Worm (Caenorhabditis elegans) whole organism, L3 larva: ENCODE data around the gene C45B11.6.

Experiments
- R02D3.7 ChIP-seq: fragments of 150-350 bp; optimal IDR thresholded peaks from 2 replicates; lab custom pipeline; 2014; ENCODE audit warnings: missing biosample characterization, missing genetic modification characterization
- ZK546.5 ChIP-seq: sonication (generic microtip); optimal IDR thresholded peaks from 2 replicates; lab custom pipeline; 2017; ENCODE audit warnings: missing biosample characterization, missing genetic modification characterization
- ama-1 ChIP-seq: fragments of 150-350 bp; optimal IDR thresholded peaks from 2 replicates; lab custom pipeline; 2018
- ceh-16 ChIP-seq: sonication (generic microtip); optimal IDR thresholded peaks from 2 replicates; lab custom pipeline; 2017; ENCODE audit warnings: missing biosample characterization, missing genetic modification characterization
- ceh-28 ChIP-seq: fragments of 150-350 bp; optimal IDR thresholded peaks from 2 replicates; lab custom pipeline; 2014; ENCODE audit warnings: missing biosample characterization, missing genetic modification reagents, missing genetic modification characterization
- ceh-82 ChIP-seq: fragments of 150-350 bp; optimal IDR thresholded peaks from 2 replicates; lab custom pipeline; 2014; ENCODE audit warnings: missing biosample characterization, missing genetic modification characterization
- daf-12 ChIP-seq: fragments of 150-350 bp; optimal IDR thresholded peaks from 2 replicates; lab custom pipeline; 2014; ENCODE audit warnings: missing biosample characterization, missing genetic modification reagents, missing genetic modification characterization
- egl-27 ChIP-seq: sonication (generic microtip); optimal IDR thresholded peaks from 4 replicates; lab custom pipeline; 2017; ENCODE audit warnings: missing biosample characterization, missing genetic modification reagents, missing genetic modification characterization
- elt-1 ChIP-seq: fragments of 150-350 bp; optimal IDR thresholded peaks from 2 replicates; lab custom pipeline; 2014; ENCODE audit warnings: missing biosample characterization, missing genetic modification characterization
- elt-2 ChIP-seq: sonication (generic microtip); optimal IDR thresholded peaks from 2 replicates; lab custom pipeline; 2016; ENCODE audit warnings: missing genetic modification reagents, mild to moderate bottlenecking, missing genetic modification characterization, missing compliant biosample characterization
- elt-3 ChIP-seq, 3 experiments: fragments of 150-350 bp in 1 of 3; sonication (generic microtip) in 2 of 3; optimal IDR thresholded peaks; 2 replicates in 2 of 3; 4 replicates in 1 of 3; lab custom pipeline; 2014 to 2017; ENCODE audit warnings: missing biosample characterization in 3 of 3, missing genetic modification characterization in 3 of 3
- eor-1 ChIP-seq, 2 experiments: fragments of 150-350 bp; optimal IDR thresholded peaks; 2 replicates each; lab custom pipeline; 2014 to 2018; ENCODE audit warnings: missing biosample characterization in 2 of 2, missing genetic modification characterization in 2 of 2
- fkh-10 ChIP-seq: sonication (generic microtip); optimal IDR thresholded peaks from 2 replicates; lab custom pipeline; 2017; ENCODE audit warnings: missing biosample characterization, missing genetic modification reagents, missing genetic modification characterization
- hmg-11 ChIP-seq: sonication (generic microtip); optimal IDR thresholded peaks from 2 replicates; lab custom pipeline; 2016; ENCODE audit warnings: missing genetic modification characterization, missing compliant biosample characterization
- jun-1 ChIP-seq: fragments of 150-350 bp; optimal IDR thresholded peaks from 2 replicates; lab custom pipeline; 2014; ENCODE audit warnings: missing biosample characterization, missing genetic modification reagents, missing genetic modification characterization
- lin-15B ChIP-seq: fragments of 150-350 bp; optimal IDR thresholded peaks from 2 replicates; lab custom pipeline; 2014; ENCODE audit warnings: missing biosample characterization, missing genetic modification characterization
- lin-39 ChIP-seq: fragments of 150-350 bp; optimal IDR thresholded peaks from 2 replicates; lab custom pipeline; 2018; ENCODE audit warnings: missing biosample characterization, missing genetic modification reagents, missing genetic modification characterization
- lsy-12 ChIP-seq: sonication (generic microtip); optimal IDR thresholded peaks from 2 replicates; lab custom pipeline; 2016; ENCODE audit warnings: mild to moderate bottlenecking, missing genetic modification characterization, missing compliant biosample characterization
- mdl-1 ChIP-seq: fragments of 150-350 bp; optimal IDR thresholded peaks from 2 replicates; lab custom pipeline; 2014; ENCODE audit warnings: missing biosample characterization, missing genetic modification characterization
- mml-1 ChIP-seq: fragments of 150-350 bp; sonication (generic microtip); optimal IDR thresholded peaks from 3 replicates; lab custom pipeline; 2014; ENCODE audit warnings: missing biosample characterization, missing genetic modification characterization
- nfya-1 ChIP-seq: sonication (generic microtip); optimal IDR thresholded peaks from 2 replicates; lab custom pipeline; 2017; ENCODE audit warnings: missing genetic modification characterization, mild to moderate bottlenecking, missing compliant biosample characterization, antibody characterized with exemption, moderate library complexity; ENCODE audit not compliant: insufficient read depth
- nhr-11 ChIP-seq: fragments of 150-350 bp; optimal IDR thresholded peaks from 2 replicates; lab custom pipeline; 2014; ENCODE audit warnings: missing biosample characterization, missing genetic modification characterization
- nhr-12 ChIP-seq: fragments of 150-350 bp; optimal IDR thresholded peaks from 2 replicates; lab custom pipeline; 2014; ENCODE audit warnings: missing biosample characterization, missing genetic modification characterization
- nhr-237 ChIP-seq: fragments of 150-350 bp; optimal IDR thresholded peaks from 2 replicates; lab custom pipeline; 2014; ENCODE audit warnings: missing biosample characterization, missing genetic modification characterization
- nhr-25 ChIP-seq: sonication (generic microtip); optimal IDR thresholded peaks from 2 replicates; lab custom pipeline; 2017; ENCODE audit warnings: missing biosample characterization, missing genetic modification characterization
- nhr-28 ChIP-seq: fragments of 150-350 bp; optimal IDR thresholded peaks from 2 replicates; lab custom pipeline; 2014; ENCODE audit warnings: missing biosample characterization, missing genetic modification characterization
- nhr-43 ChIP-seq: sonication (generic microtip); optimal IDR thresholded peaks from 2 replicates; lab custom pipeline; 2016; ENCODE audit warnings: mild to moderate bottlenecking, missing genetic modification characterization, missing compliant biosample characterization; ENCODE audit not compliant: poor library complexity, severe bottlenecking
- nhr-67 ChIP-seq: fragments of 150-350 bp; optimal IDR thresholded peaks from 2 replicates; lab custom pipeline; 2014; ENCODE audit warnings: missing biosample characterization, missing genetic modification characterization
- pqm-1 ChIP-seq: fragments of 150-350 bp; optimal IDR thresholded peaks from 2 replicates; lab custom pipeline; 2017; ENCODE audit warnings: missing biosample characterization, missing genetic modification characterization, inconsistent platforms
- sea-2 ChIP-seq: fragments of 150-350 bp; sonication (generic microtip); optimal IDR thresholded peaks from 4 replicates; lab custom pipeline; 2014; ENCODE audit warnings: missing biosample characterization, missing genetic modification reagents, missing genetic modification characterization
- skn-1 ChIP-seq: fragments of 150-350 bp; optimal IDR thresholded peaks from 2 replicates; lab custom pipeline; 2014; ENCODE audit warnings: missing biosample characterization, missing genetic modification characterization
- snpc-4 ChIP-seq: fragments of 150-350 bp; optimal IDR thresholded peaks from 2 replicates; lab custom pipeline; 2014; ENCODE audit warnings: missing biosample characterization, missing genetic modification characterization
- tbx-2 ChIP-seq: sonication (generic microtip); optimal IDR thresholded peaks from 2 replicates; lab custom pipeline; 2016; ENCODE audit warnings: mild to moderate bottlenecking, missing genetic modification characterization, missing compliant biosample characterization
- unc-39 ChIP-seq: sonication (generic microtip); optimal IDR thresholded peaks from 4 replicates; lab custom pipeline; 2017; ENCODE audit warnings: missing biosample characterization, missing genetic modification characterization
- unc-62 ChIP-seq: fragments of 150-350 bp; sonication (generic microtip); optimal IDR thresholded peaks from 4 replicates; lab custom pipeline; 2014; ENCODE audit warnings: missing biosample characterization, missing genetic modification reagents, missing genetic modification characterization
- zag-1 ChIP-seq: fragments of 150-350 bp; optimal IDR thresholded peaks from 2 replicates; lab custom pipeline; 2014; ENCODE audit warnings: missing biosample characterization, missing genetic modification characterization
- ztf-4 ChIP-seq: fragments of 150-350 bp; optimal IDR thresholded peaks from 2 replicates; lab custom pipeline; 2014; ENCODE audit warnings: missing biosample characterization, missing genetic modification characterization

The C45B11.6 gene

DNA sequence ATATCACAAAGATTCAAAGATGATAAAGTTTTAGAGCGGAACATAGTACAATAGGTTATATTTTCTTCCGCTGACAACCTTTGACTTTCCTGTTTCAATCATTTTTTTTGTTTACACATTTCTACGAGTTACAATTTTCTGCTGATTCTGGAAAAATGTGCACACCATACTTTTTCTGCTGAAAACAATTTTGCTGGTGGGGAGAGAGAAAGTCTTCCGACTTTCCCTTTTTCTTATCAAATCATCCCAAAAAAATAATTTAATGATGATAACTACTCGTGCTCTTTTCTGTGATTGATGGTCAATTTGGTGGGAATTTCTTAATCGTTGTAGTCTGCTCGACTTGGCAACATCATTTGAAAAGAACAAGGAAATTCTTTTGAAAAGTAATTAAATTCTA, 36.2 kb upstream of the C45B11.6 start:
- peak; percentile 44 for TF ChIP-seq jun-1 (tag; lab: Kevin White, UChicago)
- peak; percentile 80 for TF ChIP-seq elt-2 (tag; lab: Kevin White, UChicago)
- peak; percentile 24 for TF ChIP-seq pqm-1 (tag; lab: Kevin White, UChicago)
- no peak for TF ChIP-seq elt-1 (tag; lab: Kevin White, UChicago)
- TF ChIP-seq ZK546.5 (tag; lab: Kevin White, UChicago) = no peak

DNA sequence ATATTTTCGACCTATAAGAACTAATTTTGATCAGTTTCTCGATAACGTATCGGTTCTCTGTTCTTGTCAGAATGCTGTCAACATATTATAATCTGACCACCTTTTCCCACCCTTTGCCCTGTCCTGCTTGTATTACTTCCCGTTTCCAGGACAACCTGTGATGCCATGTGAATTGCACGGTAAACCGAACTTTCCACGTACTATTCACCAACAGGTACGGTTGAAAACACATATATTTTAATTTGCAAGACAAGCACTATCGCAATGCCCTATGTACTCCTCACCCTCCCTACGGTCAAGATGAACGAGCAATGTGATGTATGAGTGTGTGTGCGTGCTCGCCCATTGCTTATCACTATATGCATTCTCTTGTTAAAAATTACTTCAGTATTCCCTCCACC, 34.7 kb upstream of the C45B11.6 start:
- peak; percentile 74 for TF ChIP-seq pqm-1 (tag; lab: Kevin White, UChicago)
- TF ChIP-seq tbx-2 (tag; lab: Kevin White, UChicago) = no peak
- TF ChIP-seq lsy-12 (tag; lab: Kevin White, UChicago) = no peak
- peak; percentile 92 for TF ChIP-seq elt-2 (tag; lab: Kevin White, UChicago)
- peak; percentile 40 for TF ChIP-seq jun-1 (tag; lab: Kevin White, UChicago)

DNA sequence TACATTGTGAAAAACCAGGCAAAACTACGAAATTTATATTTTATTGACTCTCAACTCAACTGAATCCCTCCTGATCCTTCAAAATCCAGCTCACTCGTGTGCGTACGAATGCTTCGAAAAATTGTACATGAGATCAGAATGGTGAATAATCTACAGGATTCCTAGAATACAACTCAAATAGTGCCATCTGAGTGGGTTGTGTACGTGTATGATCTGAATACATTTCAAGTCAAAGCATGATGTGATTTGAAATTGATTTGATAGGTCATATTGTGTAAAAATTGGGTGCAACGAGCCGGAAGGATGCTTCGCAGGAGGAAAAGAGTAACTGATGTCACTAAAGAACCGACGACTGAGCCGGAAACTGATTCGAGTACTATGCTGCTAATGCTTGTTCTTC, 33.1 kb upstream of the C45B11.6 start:
- TF ChIP-seq lin-39 (tag; lab: Kevin White, UChicago) (no peak), nhr-237 (tag; lab: Kevin White, UChicago) (no peak), nhr-25 (tag; lab: Kevin White, UChicago) (no peak), nhr-28 (tag; lab: Kevin White, UChicago) (no peak), unc-39 (tag; lab: Kevin White, UChicago) (no peak), nhr-43 (no peak), mml-1 (no peak), ztf-4 (tag; lab: Kevin White, UChicago) (no peak), R02D3.7 (tag; lab: Kevin White, UChicago) (no peak), unc-62 (GFP tag; lab: Kevin White, UChicago) (no peak), elt-1 (tag; lab: Kevin White, UChicago) (no peak)
- TF ChIP-seq, all 47 proteins: peak for 0

DNA sequence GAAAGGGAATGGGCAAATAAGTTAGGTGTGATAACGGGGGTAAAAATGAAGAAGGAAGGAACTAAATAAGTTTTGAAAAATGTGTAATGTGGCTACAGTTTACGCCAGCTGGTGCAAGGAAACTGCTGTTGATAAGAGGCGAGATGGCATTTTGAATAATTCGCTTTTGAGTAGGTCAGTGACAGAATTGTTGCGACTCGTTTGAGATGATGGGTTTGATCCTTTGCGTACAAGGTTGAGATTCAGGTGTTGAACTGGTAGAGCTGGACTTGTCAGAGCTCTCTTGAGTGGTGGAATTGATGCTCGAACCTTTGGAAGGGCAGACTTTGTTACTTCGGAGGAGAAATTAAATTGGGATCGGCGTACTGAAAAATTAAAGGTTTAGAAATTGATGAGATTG, 32.1 kb upstream of the C45B11.6 start:
- TF ChIP-seq eor-1 (tag; optimal IDR thresholded peaks at IDR 0.05; lab: Kevin White, UChicago) = no peak
- TF ChIP-seq nhr-25 (tag; lab: Kevin White, UChicago) = peak; percentile 10
- TF ChIP-seq snpc-4 (tag; lab: Kevin White, UChicago) = no peak

DNA sequence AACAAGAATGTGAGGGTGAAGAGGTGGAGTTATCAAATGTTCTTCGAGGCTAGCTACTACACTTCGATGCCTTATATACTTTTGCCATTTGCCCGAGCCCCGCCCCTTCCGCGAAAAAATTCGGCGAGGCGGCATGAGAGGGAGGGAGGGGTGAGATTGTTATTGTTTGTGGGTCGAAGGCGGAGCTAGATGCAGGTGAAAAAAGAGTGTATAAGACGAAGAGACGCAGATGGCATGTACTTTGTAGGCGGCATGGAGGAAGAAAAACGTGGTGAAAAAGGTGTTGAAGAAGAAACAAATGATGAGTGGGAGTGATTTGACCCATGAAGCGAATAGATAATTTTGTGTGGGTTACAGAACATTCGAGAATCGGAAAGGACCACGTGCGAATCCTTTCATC, 31.4 kb upstream of the C45B11.6 start, which contains the start of gene C13G3.1:
C13G3.1 (minus strand) TSS at position 47 of the 400 bp plus-strand sequence.
- TF ChIP-seq eor-1 (tag; optimal IDR thresholded peaks at IDR 0.05; lab: Kevin White, UChicago) (no peak), ZK546.5 (tag; lab: Kevin White, UChicago) (no peak), nhr-25 (tag; lab: Kevin White, UChicago) (peak; percentile 3)
- TF ChIP-seq, all 47 proteins: peak for 1

DNA sequence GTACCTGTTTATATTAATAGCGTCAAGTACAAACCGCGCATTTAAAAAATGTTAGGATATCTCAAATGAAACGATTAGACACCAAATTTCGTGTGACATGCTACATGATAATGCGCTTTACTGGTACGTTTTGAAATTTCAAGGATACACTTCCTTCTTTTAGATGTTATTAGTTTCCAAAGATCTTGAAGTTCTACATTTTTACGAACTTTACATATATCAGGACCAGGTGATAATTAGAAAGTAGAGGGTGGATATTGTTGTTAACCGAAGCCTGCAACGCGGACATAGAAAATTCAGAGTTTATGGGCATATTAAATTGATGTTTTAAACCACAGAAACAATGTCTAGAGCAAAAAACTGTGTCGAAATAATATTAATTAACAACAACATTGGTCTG, 30.7 kb upstream of the C45B11.6 start:
- TF ChIP-seq elt-1 (tag; lab: Kevin White, UChicago) (no peak), fkh-10 (GFP tag; lab: Kevin White, UChicago) (no peak), nfya-1 (tag; lab: Kevin White, UChicago) (no peak), zag-1 (no peak), egl-27 (tag; lab: Kevin White, UChicago) (no peak), daf-12 (tag; lab: Kevin White, UChicago) (no peak), hmg-11 (tag; lab: Kevin White, UChicago) (no peak), nhr-67 (tag; lab: Kevin White, UChicago) (no peak), skn-1 (no peak), ceh-16 (tag; lab: Kevin White, UChicago) (no peak), jun-1 (tag; lab: Kevin White, UChicago) (no peak)
- TF ChIP-seq, all 47 proteins: peak for 0

DNA sequence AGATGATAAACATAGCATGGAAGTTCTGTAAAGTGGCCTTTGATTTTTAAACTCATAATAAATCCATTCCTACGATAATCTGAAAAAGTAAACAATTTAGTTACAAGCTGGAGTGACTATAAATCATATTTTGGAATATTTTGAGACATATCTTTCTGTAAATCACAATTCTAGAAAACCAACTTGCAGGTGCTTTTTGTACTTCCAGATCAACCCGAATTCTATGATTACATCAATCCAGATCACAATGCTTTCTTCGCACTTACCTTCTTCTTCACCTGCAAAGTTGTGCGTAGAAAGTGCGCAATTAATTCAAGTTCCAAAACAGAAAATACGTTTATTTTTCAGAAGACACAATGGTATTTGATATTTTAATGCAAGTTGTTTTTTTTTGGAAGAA, 29.1 kb upstream of the C45B11.6 start:
- TF ChIP-seq elt-2 (tag; lab: Kevin White, UChicago) (no peak), tbx-2 (tag; lab: Kevin White, UChicago) (no peak), ceh-28 (tag; lab: Kevin White, UChicago) (no peak), elt-3 (tag; optimal IDR thresholded peaks at IDR 0.05; lab: Kevin White, UChicago) (no peak), ceh-82 (tag; lab: Kevin White, UChicago) (no peak), nfya-1 (tag; lab: Kevin White, UChicago) (no peak), sea-2 (GFP tag; lab: Kevin White, UChicago) (no peak), lin-15B (tag; lab: Kevin White, UChicago) (no peak), daf-12 (tag; lab: Kevin White, UChicago) (no peak), pqm-1 (tag; lab: Kevin White, UChicago) (no peak), unc-62 (GFP tag; lab: Kevin White, UChicago) (no peak), nhr-12 (tag; lab: Kevin White, UChicago) (no peak), nhr-11 (tag; lab: Kevin White, UChicago) (no peak), ama-1 (no peak), unc-39 (tag; lab: Kevin White, UChicago) (no peak), mdl-1 (tag; lab: Kevin White, UChicago) (no peak), ZK546.5 (tag; lab: Kevin White, UChicago) (no peak), nhr-43 (no peak)
- TF ChIP-seq, all 47 proteins: peak for 0
